Worm (Caenorhabditis elegans) whole organism, early embryonic: Measurements from ENCODE around the gene Y50D4C.5.
A peak's percentile ranks its signal among the peaks of the same experiment; 100 is the strongest.

Experiments used
- B0310.2 ChIP-seq: sonication (generic microtip); optimal IDR thresholded peaks from 2 replicates; lab custom pipeline; 2016; ENCODE audit warnings: mild to moderate bottlenecking, missing genetic modification characterization, missing compliant biosample characterization
- F13C5.2 ChIP-seq: sonication (generic microtip); optimal IDR thresholded peaks from 2 replicates; lab custom pipeline; 2017; ENCODE audit warnings: mild to moderate bottlenecking, missing genetic modification characterization, inconsistent platforms, missing compliant biosample characterization
- aly-1 ChIP-seq: sonication (generic microtip); optimal IDR thresholded peaks from 2 replicates; lab custom pipeline; 2016; ENCODE audit warnings: missing genetic modification characterization, missing compliant biosample characterization
- ama-1 ChIP-seq: fragments of 150-350 bp; optimal IDR thresholded peaks from 2 replicates; lab custom pipeline; 2014
- ceh-13 ChIP-seq: fragments of 200-800 bp; sonication (Bioruptor generic); optimal IDR thresholded peaks from 2 replicates; lab custom pipeline; 2018; ENCODE audit warnings: mild to moderate bottlenecking, missing genetic modification characterization, missing compliant biosample characterization
- ceh-36 ChIP-seq: sonication (generic microtip); optimal IDR thresholded peaks from 2 replicates; lab custom pipeline; 2016; ENCODE audit warnings: missing genetic modification characterization, inconsistent platforms, missing compliant biosample characterization
- ets-7 ChIP-seq: sonication (generic microtip); optimal IDR thresholded peaks from 2 replicates; lab custom pipeline; 2016; ENCODE audit warnings: missing genotype, missing genetic modification characterization, missing compliant biosample characterization
- flt-1 ChIP-seq: fragments of 200-800 bp; sonication (Bioruptor generic); IDR thresholded peaks from 2 replicates; pipeline ENCODE4 v1.3.6; 2022; ENCODE audit warnings: missing genetic modification characterization, missing compliant biosample characterization
- hmbx-1 ChIP-seq: sonication (generic microtip); optimal IDR thresholded peaks from 2 replicates; lab custom pipeline; 2016; ENCODE audit warnings: mild to moderate bottlenecking, missing genetic modification characterization, missing compliant biosample characterization
- hmg-4 ChIP-seq: fragments of 200-800 bp; sonication (Bioruptor generic); optimal IDR thresholded peaks from 2 replicates; lab custom pipeline; 2018; ENCODE audit warnings: mild to moderate bottlenecking, missing genetic modification characterization, missing compliant biosample characterization
- hnd-1 ChIP-seq: sonication (generic microtip); optimal IDR thresholded peaks from 2 replicates; lab custom pipeline; 2016; ENCODE audit warnings: missing genetic modification characterization, missing compliant biosample characterization
- pes-1 ChIP-seq: fragments of 200-800 bp; sonication (Bioruptor generic); IDR thresholded peaks from 2 replicates; pipeline ENCODE4 v1.3.6; 2022; ENCODE audit warnings: missing genetic modification reagents, missing genetic modification characterization, missing compliant biosample characterization
- scrt-1 ChIP-seq: fragments of 200-800 bp; sonication (Bioruptor generic); IDR thresholded peaks from 2 replicates; pipeline ENCODE4 v1.3.6; 2022; ENCODE audit warnings: missing genetic modification characterization, missing compliant biosample characterization
- sea-1 ChIP-seq: fragments of 200-800 bp; sonication (Bioruptor generic); conservative IDR thresholded peaks from 2 replicates; pipeline ENCODE4 v1.3.6; 2022; ENCODE audit warnings: missing genetic modification characterization, missing compliant biosample characterization
- tbx-11 ChIP-seq: fragments of 200-800 bp; sonication (Bioruptor generic); IDR thresholded peaks from 2 replicates; pipeline ENCODE4 v1.3.6; 2022; ENCODE audit warnings: missing genetic modification characterization, missing compliant biosample characterization
- tbx-37 ChIP-seq: fragments of 200-800 bp; sonication (Bioruptor generic); conservative IDR thresholded peaks from 2 replicates; pipeline ENCODE4 v1.3.6; 2022; ENCODE audit warnings: missing genetic modification reagents, missing genetic modification characterization, missing compliant biosample characterization
- tra-4 ChIP-seq: sonication (generic microtip); optimal IDR thresholded peaks from 2 replicates; lab custom pipeline; 2017; ENCODE audit warnings: missing genetic modification characterization, missing compliant biosample characterization

The Y50D4C.5 gene

ce11 chrV:1033304-1033703 is 29.8 kb upstream of the Y50D4C.5 start, which contains the start of gene flp-34:
TSS of gene flp-34 (minus strand) at chrV:1033404.
- TF ChIP-seq hnd-1 (tag; lab: Kevin White, UChicago) (no peak), ets-7 (no peak), B0310.2 (tag; lab: Kevin White, UChicago) (no peak), scrt-1 (GFP tag; lab: Robert Waterston, UW) (no peak), hmbx-1 (tag; lab: Kevin White, UChicago) (no peak), aly-1 (tag; lab: Kevin White, UChicago) (no peak), hmg-4 (GFP tag; lab: Kevin White, UChicago) (no peak), tbx-37 (GFP tag; lab: Robert Waterston, UW) (no peak), ceh-36 (tag; lab: Kevin White, UChicago) (no peak), tra-4 (tag; lab: Kevin White, UChicago) (no peak)

DNA sequence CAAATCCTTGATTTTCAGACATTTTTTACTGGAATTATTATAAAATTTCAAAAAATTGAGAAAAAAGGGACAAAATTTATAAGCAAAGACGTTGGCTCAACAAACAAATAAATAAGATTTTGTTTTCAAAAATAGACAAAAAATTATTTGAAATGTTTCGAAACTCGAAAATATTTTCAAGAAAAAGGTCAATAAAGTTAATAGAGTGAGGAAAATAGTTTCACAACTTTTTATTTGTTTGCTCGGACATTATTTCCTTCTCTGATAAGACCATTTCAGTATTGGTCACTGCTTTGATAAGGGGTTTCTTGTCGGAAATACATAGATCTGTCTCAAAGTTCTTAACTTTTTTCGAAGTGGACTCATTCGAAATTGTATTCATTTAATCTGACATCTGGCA is 23.5 kb upstream of the Y50D4C.5 start, which contains the start of gene R09A1.3:
TSS of gene R09A1.3 (minus strand) at position 31 of the 400 bp plus-strand sequence.
- TF ChIP-seq tra-4 (tag; lab: Kevin White, UChicago) (no peak), ets-7 (no peak), tbx-37 (GFP tag; lab: Robert Waterston, UW) (no peak), sea-1 (GFP tag; lab: Robert Waterston, UW) (no peak), ceh-13 (GFP tag; lab: Kevin White, UChicago) (no peak), scrt-1 (GFP tag; lab: Robert Waterston, UW) (no peak), B0310.2 (tag; lab: Kevin White, UChicago) (no peak), hmbx-1 (tag; lab: Kevin White, UChicago) (no peak), tbx-11 (GFP tag; lab: Robert Waterston, UW) (no peak), aly-1 (tag; lab: Kevin White, UChicago) (no peak), F13C5.2 (no peak)

- no peak for TF ChIP-seq ets-7
Observed at ce11 chrV:1023367-1023766, 19.8 kb upstream of the Y50D4C.5 start, which contains the start of gene pei-2. TSS of gene pei-2 (minus strand) at chrV:1023467.

ce11 chrV:1021456-1021855 is 17.9 kb upstream of the Y50D4C.5 start:
- TF ChIP-seq tbx-11 (GFP tag; lab: Robert Waterston, UW) (no peak), tbx-37 (GFP tag; lab: Robert Waterston, UW) (no peak), pes-1 (GFP tag; lab: Robert Waterston, UW) (0 out of 2 replicates have a peak, but pooled peaks have one; percentile 8)

DNA sequence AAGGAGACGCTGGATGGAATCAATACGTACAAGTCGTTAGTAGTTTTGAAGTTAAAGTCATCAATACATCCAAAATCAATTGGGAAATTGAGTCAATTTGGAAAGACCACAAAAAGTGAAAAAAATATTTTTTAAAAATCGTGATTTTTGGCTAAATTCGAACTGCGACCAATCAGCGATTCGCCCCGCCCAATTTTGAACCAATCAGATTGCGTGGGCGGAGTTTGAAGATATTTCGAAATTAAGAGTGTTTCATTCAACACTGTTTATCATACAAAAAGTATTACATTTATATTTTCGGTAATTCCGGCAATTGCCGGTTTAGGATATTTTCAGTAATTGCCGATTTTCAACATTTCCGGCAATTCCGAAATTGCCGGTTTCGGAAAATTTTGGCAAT is 13.7 kb upstream of the Y50D4C.5 start:
- TF ChIP-seq ceh-36 (tag; lab: Kevin White, UChicago) (no peak), aly-1 (tag; lab: Kevin White, UChicago) (no peak), hmg-4 (GFP tag; lab: Kevin White, UChicago) (no peak), B0310.2 (tag; lab: Kevin White, UChicago) (no peak), F13C5.2 (no peak), tbx-11 (GFP tag; lab: Robert Waterston, UW) (no peak), ama-1 (no peak), sea-1 (GFP tag; lab: Robert Waterston, UW) (no peak), tra-4 (tag; lab: Kevin White, UChicago) (no peak), scrt-1 (GFP tag; lab: Robert Waterston, UW) (no peak), flt-1 (GFP tag; lab: Robert Waterston, UW) (no peak)

DNA sequence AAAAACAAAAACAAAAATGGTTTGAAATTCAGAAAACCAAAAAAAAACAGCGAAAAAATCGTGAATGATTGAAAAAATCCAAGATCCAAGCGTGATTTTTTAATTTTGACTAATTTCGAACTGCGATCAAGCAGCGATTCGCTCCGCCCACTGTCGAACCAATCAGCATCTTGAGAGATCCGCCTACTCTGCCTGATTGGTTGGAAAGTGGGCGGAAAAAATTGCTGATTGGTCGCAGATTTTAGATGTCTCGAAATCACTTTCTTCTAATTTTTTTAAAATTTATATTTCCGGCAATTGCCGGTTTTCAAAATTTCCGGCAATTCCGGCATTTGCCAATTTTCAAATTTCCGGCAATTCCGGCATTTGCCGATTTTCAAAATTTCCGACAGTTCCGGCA is 11.7 kb upstream of the Y50D4C.5 start:
- TF ChIP-seq F13C5.2 (no peak), ets-7 (no peak), tbx-11 (GFP tag; lab: Robert Waterston, UW) (no peak), pes-1 (GFP tag; lab: Robert Waterston, UW) (no peak), sea-1 (GFP tag; lab: Robert Waterston, UW) (no peak), hmg-4 (GFP tag; lab: Kevin White, UChicago) (no peak), ama-1 (no peak), hnd-1 (tag; lab: Kevin White, UChicago) (no peak), tra-4 (tag; lab: Kevin White, UChicago) (no peak), ceh-13 (GFP tag; lab: Kevin White, UChicago) (no peak), ceh-36 (tag; lab: Kevin White, UChicago) (no peak), flt-1 (GFP tag; lab: Robert Waterston, UW) (no peak), B0310.2 (tag; lab: Kevin White, UChicago) (no peak)

DNA sequence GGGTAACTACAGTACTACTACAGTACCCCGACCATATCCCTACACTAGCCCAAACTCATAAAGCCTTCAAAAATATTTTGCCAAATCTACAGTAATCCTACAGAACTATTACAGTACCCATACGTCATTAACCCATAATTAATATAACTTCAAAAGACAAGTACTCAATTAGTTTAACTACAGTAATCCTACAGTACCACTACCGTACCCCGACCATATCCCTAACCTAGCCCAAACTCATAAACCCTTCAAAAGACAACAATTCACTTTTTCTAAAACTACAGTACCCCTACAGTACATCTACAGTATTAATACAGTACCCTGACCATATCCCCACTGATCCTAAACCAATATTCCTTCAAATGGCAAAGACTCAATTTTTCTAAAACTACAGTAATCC is 10.1 kb upstream of the Y50D4C.5 start:
- no peak for TF ChIP-seq ceh-36 (tag; lab: Kevin White, UChicago)

DNA sequence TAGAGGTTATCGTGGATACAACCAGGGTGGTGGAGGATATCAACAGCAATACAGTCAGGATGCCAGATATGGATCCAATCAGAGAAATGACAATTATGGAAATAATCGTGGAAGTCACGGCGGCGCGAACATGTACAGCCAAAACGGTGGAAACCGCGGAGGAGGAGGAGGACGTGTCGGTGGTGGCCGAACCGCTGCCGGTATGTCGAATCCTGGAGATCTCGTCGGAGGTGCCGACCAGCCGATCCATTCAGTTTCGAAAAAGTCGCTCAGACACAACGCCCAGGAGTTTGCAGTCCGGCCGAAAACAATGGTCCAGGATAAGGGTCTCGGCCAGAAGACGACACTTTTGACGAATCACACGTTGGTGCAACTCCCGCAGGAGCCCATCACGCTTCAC is 5.5 kb upstream of the Y50D4C.5 start:
- TF ChIP-seq pes-1 (GFP tag; lab: Robert Waterston, UW): no peak
- TF ChIP-seq tra-4 (tag; lab: Kevin White, UChicago): no peak
- TF ChIP-seq hnd-1 (tag; lab: Kevin White, UChicago): no peak
- TF ChIP-seq ets-7: no peak
- TF ChIP-seq tbx-11 (GFP tag; lab: Robert Waterston, UW): no peak
- no peak for TF ChIP-seq B0310.2 (tag; lab: Kevin White, UChicago)
- no peak for TF ChIP-seq sea-1 (GFP tag; lab: Robert Waterston, UW)
- no peak for TF ChIP-seq flt-1 (GFP tag; lab: Robert Waterston, UW)

DNA sequence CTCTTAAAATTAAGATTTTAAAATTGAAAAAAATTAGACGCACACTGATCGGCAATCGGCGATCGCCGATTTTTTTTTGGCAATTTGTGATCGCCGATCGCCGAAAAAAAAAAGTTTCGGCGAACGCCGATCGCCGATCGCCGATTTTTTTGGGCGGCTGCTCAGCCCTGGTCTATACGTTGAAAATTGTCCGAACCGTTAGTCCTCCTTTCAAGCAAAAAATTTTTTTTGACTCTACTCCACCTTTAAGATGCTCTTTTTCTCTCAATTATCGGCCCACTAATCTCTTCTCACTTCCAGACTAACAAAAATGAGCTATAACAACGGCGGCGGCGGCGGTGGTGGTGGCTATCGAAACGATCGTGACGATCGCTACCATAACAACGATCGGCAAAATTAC is 5.0 kb upstream of the Y50D4C.5 start, which contains the start of gene ergo-1:
TSS of gene ergo-1 (plus strand) at position 301 of the 400 bp plus-strand sequence.
- TF ChIP-seq F13C5.2: no peak
- TF ChIP-seq hmg-4 (GFP tag; lab: Kevin White, UChicago): no peak
- TF ChIP-seq ceh-13 (GFP tag; lab: Kevin White, UChicago): no peak
- TF ChIP-seq tra-4 (tag; lab: Kevin White, UChicago): no peak
- no peak for TF ChIP-seq hnd-1 (tag; lab: Kevin White, UChicago)
- no peak for TF ChIP-seq B0310.2 (tag; lab: Kevin White, UChicago)
- TF ChIP-seq ama-1: no peak
- no peak for TF ChIP-seq pes-1 (GFP tag; lab: Robert Waterston, UW)
- no peak for TF ChIP-seq sea-1 (GFP tag; lab: Robert Waterston, UW)
- no peak for TF ChIP-seq tbx-37 (GFP tag; lab: Robert Waterston, UW)
- no peak for TF ChIP-seq aly-1 (tag; lab: Kevin White, UChicago)
- no peak for TF ChIP-seq hmbx-1 (tag; lab: Kevin White, UChicago)
- TF ChIP-seq ets-7: no peak
- TF ChIP-seq scrt-1 (GFP tag; lab: Robert Waterston, UW): no peak
- TF ChIP-seq tbx-11 (GFP tag; lab: Robert Waterston, UW): no peak
- TF ChIP-seq ceh-36 (tag; lab: Kevin White, UChicago): no peak
- TF ChIP-seq flt-1 (GFP tag; lab: Robert Waterston, UW): no peak
